Fruit fly (Drosophila melanogaster) whole organism, adult: ENCODE data around the gene CG46464.
A peak's percentile ranks its signal among the peaks of the same experiment; 100 is the strongest.

Experiments
- CG11617 ChIP-seq: fragments of 200-800 bp; sonication (Bioruptor generic); optimal IDR thresholded peaks from 2 replicates; lab custom pipeline; 2017; ENCODE audit warnings: mild to moderate bottlenecking, missing biosample characterization, missing genetic modification reagents, missing genetic modification characterization
- CG12768 ChIP-seq: fragments of 200-800 bp; sonication (Bioruptor generic); optimal IDR thresholded peaks from 2 replicates; lab custom pipeline; 2017; ENCODE audit warnings: missing biosample characterization, missing genetic modification characterization, mild to moderate bottlenecking, moderate library complexity, missing genetic modification reagents
- CG14711 ChIP-seq: fragments of 200-800 bp; sonication (Bioruptor generic); optimal IDR thresholded peaks from 2 replicates; lab custom pipeline; 2018; ENCODE audit warnings: missing biosample characterization, mild to moderate bottlenecking, missing genetic modification characterization, moderate library complexity
- CG1620 ChIP-seq: fragments of 200-800 bp; sonication (Bioruptor generic); optimal IDR thresholded peaks from 2 replicates; lab custom pipeline; 2016; ENCODE audit warnings: missing biosample characterization, missing genetic modification characterization
- CG33017 ChIP-seq: fragments of 200-800 bp; sonication (Bioruptor generic); optimal IDR thresholded peaks from 2 replicates; lab custom pipeline; 2018; ENCODE audit warnings: missing biosample characterization, mild to moderate bottlenecking, missing genetic modification characterization, moderate library complexity
- CG5204 ChIP-seq: fragments of 200-800 bp; sonication (Bioruptor generic); optimal IDR thresholded peaks from 2 replicates; lab custom pipeline; 2016; ENCODE audit warnings: missing biosample characterization, missing genetic modification characterization
- CG7045 ChIP-seq: fragments of 200-800 bp; sonication (Bioruptor generic); optimal IDR thresholded peaks from 2 replicates; lab custom pipeline; 2017; ENCODE audit warnings: missing biosample characterization, mild to moderate bottlenecking, missing genetic modification characterization
- CG7101 ChIP-seq: fragments of 200-800 bp; sonication (Bioruptor generic); optimal IDR thresholded peaks from 2 replicates; lab custom pipeline; 2018; ENCODE audit warnings: missing biosample characterization, mild to moderate bottlenecking, missing genetic modification characterization, moderate library complexity
- Clk ChIP-seq: fragments of 200-800 bp; sonication (Bioruptor generic); optimal IDR thresholded peaks from 2 replicates; lab custom pipeline; 2017; ENCODE audit warnings: missing biosample characterization, missing genetic modification characterization
- Crg-1 ChIP-seq: fragments of 200-800 bp; sonication (Bioruptor generic); optimal IDR thresholded peaks from 2 replicates; lab custom pipeline; 2016; ENCODE audit warnings: missing biosample characterization, missing genetic modification characterization
- Hr96 ChIP-seq: fragments of 200-800 bp; sonication (Bioruptor generic); optimal IDR thresholded peaks from 2 replicates; lab custom pipeline; 2016; ENCODE audit warnings: missing biosample characterization, missing genetic modification characterization
- Mnt ChIP-seq: fragments of 200-800 bp; sonication (Bioruptor generic); optimal IDR thresholded peaks from 2 replicates; lab custom pipeline; 2016; ENCODE audit warnings: missing biosample characterization, mild to moderate bottlenecking, missing genetic modification characterization
- bab1 ChIP-seq: fragments of 200-800 bp; sonication (Bioruptor generic); optimal IDR thresholded peaks from 3 replicates; lab custom pipeline; 2019; ENCODE audit warnings: missing biosample characterization, mild to moderate bottlenecking, missing genetic modification characterization, moderate library complexity
- cic ChIP-seq: fragments of 200-800 bp; sonication (Bioruptor generic); optimal IDR thresholded peaks from 2 replicates; lab custom pipeline; 2017; ENCODE audit warnings: missing biosample characterization, mild to moderate bottlenecking, missing genetic modification characterization, moderate library complexity
- cnc ChIP-seq, 2 experiments: fragments of >200 bp; optimal IDR thresholded peaks; 2 replicates each; lab custom pipeline; 2017
- kay ChIP-seq: fragments of 200-800 bp; sonication (Bioruptor generic); peaks from one replicate; lab custom pipeline; 2016; ENCODE audit warnings: missing biosample characterization, missing genetic modification characterization, borderline replicate concordance
- ovo ChIP-seq: fragments of 200-800 bp; sonication (Bioruptor generic); optimal IDR thresholded peaks from 2 replicates; lab custom pipeline; 2016; ENCODE audit warnings: missing biosample characterization, missing genetic modification characterization
- pad ChIP-seq: fragments of 200-800 bp; sonication (Bioruptor generic); optimal IDR thresholded peaks from 3 replicates; lab custom pipeline; 2017; ENCODE audit warnings: missing biosample characterization, missing genetic modification characterization, mild to moderate bottlenecking, moderate library complexity, missing genetic modification reagents
- tj ChIP-seq: fragments of 200-800 bp; sonication (Bioruptor generic); optimal IDR thresholded peaks from 3 replicates; lab custom pipeline; 2017; ENCODE audit warnings: missing biosample characterization, mild to moderate bottlenecking, missing genetic modification characterization, moderate library complexity
- toe ChIP-seq: fragments of 200-800 bp; sonication (Bioruptor generic); optimal IDR thresholded peaks from 2 replicates; lab custom pipeline; 2016; ENCODE audit warnings: missing biosample characterization, missing genetic modification characterization

Gene CG46464

DNA sequence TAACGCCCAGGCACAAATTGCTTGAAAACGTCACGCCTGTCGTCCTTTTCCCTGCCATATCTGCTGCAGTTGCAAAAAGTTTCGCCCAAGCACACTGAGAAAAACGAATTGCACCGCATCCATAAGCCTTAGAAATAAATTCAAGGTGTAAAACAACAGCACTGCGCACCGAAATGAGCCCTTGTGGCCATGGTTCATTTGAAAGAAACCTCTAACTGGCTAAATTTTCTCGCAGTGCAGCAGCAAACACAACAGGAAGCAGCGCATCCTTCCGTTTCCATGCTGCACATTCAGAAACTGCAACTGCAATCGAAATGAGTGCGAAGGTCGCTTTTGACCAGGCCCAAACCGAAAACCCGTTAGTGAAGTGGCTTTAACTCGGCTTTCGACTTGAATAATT lies 19.4 kb downstream of the CG46464 start:
- no peak for TF ChIP-seq cnc (optimal IDR thresholded peaks at IDR 0.05; lab: Kevin White, UChicago)
- TF ChIP-seq CG12768 (GFP tag; lab: Kevin White, UChicago) = no peak
- TF ChIP-seq CG5204 (GFP tag; lab: Kevin White, UChicago) = no peak
- TF ChIP-seq CG7101 (tag; lab: Kevin White, UChicago) = no peak
- no peak for TF ChIP-seq bab1
- no peak for TF ChIP-seq Crg-1 (GFP tag; lab: Kevin White, UChicago)

DNA sequence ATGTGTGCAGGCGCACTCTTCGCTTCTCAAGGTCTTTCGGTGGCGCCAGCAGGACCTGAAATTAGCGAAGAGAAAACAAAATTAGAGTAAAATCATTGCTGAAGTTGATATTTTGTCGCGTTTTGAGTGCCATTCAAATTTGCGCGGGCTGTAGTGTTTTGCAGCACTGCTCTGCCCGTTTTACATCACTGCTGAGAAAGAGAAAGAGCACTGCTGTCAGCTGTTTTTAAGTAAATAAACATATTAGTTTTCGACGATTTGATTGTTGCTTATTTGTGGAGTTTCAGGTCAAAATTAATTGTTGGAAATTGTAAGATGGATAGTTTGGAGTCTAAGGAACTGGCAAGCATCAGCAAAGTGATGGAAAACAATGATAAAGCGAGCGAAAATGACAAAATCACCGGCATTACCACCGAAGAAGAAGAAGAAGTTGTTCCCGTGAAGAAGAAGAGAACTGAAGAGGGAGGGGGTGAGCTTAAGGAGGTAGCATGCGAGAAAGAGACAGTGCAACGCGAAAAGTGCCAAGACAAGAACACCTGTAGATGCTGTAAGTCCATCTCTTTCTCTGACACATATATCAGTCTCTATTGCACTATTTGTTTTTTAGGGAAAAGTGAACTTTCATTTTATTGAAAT lies 20.4 kb downstream of the CG46464 start, which contains the start of gene ENGase:
TSS of gene ENGase (plus strand) at position 282 of the 636 bp plus-strand sequence.
- TF ChIP-seq bab1 (peak; percentile 6), Crg-1 (GFP tag; lab: Kevin White, UChicago) (peak; percentile 8), CG12768 (GFP tag; lab: Kevin White, UChicago) (no peak), ovo (GFP tag; lab: Kevin White, UChicago) (no peak), Clk (GFP tag; lab: Kevin White, UChicago) (no peak), pad (peak; percentile 38), CG7045 (GFP tag; lab: Kevin White, UChicago) (no peak), CG7101 (tag; lab: Kevin White, UChicago) (no peak), cic (GFP tag; lab: Kevin White, UChicago) (peak; percentile 19), CG33017 (no peak), toe (GFP tag; lab: Kevin White, UChicago) (no peak), CG11617 (GFP tag; lab: Kevin White, UChicago) (no peak), cnc (optimal IDR thresholded peaks at IDR 0.05; lab: Kevin White, UChicago) (no peak), CG1620 (GFP tag; lab: Kevin White, UChicago) (peak; percentile 7), Hr96 (peak; percentile 39), kay (no peak), Mnt (GFP tag; lab: Kevin White, UChicago) (peak; percentile 30), CG14711 (tag; lab: Kevin White, UChicago) (no peak), tj (peak; percentile 2), CG5204 (GFP tag; lab: Kevin White, UChicago) (no peak)

DNA sequence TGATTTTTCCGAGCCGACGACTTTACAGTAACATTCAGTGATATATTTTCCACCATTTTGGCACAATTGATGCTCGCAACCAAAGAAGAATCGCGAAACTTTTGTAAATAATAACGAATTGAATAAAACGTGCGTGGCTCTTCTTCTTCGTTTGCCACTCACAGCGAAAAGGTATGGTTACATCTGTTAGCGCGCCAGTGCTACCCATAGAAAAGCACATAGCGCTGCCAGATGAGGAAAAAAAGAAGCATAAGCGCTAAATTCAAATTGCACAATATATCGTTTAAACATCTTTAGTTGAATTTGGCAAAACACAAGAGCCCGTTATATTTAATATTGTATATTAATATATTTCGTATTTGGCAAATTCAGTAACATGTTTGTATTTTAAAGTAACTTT lies 21.8 kb downstream of the CG46464 start, which contains the start of gene CG8611:
TSS of gene CG8611 (minus strand) at position 159 of the 400 bp plus-strand sequence.
- TF ChIP-seq CG11617 (GFP tag; lab: Kevin White, UChicago) (no peak), Mnt (GFP tag; lab: Kevin White, UChicago) (peak; percentile 92)

DNA sequence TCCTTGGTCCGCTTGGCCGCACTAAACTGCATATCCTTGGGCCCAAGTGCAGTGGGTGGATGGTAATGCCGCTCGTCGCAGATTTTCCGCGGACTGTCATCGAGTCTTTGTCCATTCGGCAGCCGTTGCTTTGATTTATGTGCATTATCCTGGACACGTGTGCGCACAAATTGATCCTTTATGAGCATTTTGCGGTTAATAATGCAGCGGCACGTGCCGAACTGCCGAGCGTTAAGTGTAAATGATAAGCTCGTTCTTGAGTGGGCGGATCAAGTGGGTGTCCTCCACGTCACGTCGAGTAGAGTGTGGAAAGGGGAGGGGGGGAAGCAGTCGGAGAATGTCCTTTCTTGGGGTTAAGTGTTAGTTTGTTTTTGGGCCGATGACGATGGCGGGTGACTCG lies 36.1 kb downstream of the CG46464 start:
- TF ChIP-seq kay (no peak), cnc (optimal IDR thresholded peaks at IDR 0.05; lab: Kevin White, UChicago) (no peak), tj (no peak), Mnt (GFP tag; lab: Kevin White, UChicago) (no peak), bab1 (no peak), CG7101 (tag; lab: Kevin White, UChicago) (no peak)

DNA sequence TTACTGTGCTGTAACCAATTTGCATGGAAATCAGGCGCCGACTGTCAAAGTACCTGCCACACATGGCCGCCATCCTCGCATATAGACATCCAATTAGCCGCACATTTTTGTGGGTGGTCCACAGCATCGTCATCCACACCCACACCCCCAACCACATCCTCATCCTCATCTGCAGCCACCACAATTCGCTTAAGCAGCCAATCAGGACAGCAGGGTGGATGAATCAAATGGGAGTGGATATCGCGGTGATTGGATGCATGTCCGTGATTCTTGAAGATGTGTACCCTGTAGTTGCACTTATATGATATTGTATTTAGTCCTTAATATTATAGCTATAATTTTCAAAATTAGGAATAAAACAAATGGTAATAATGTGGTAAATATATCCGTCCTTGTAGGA lies 38.9 kb downstream of the CG46464 start:
- TF ChIP-seq bab1 (no peak), Mnt (GFP tag; lab: Kevin White, UChicago) (no peak), Clk (GFP tag; lab: Kevin White, UChicago) (no peak)

DNA sequence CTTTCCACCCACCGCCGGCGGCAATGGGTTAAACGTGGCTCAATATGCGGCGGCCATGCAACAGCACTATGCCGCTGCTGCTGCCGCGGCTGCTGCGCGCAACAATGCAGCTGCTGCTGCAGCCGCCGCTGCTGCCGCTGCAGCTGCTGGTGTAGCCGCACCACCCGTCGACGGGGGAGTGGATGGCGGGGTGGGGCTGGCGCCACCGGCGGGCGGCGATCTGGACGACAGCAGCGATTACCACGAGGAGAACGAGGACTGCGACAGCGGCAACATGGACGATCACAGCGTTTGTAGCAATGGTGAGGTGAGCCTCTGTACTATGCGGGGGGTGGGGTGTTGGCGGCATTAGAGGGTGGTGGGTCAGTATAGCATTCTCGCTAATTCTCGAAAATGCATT lies 45.6 kb downstream of the CG46464 start:
- TF ChIP-seq pad (no peak), Crg-1 (GFP tag; lab: Kevin White, UChicago) (no peak), CG5204 (GFP tag; lab: Kevin White, UChicago) (no peak), CG1620 (GFP tag; lab: Kevin White, UChicago) (no peak), cic (GFP tag; lab: Kevin White, UChicago) (no peak), Hr96 (no peak), CG7045 (GFP tag; lab: Kevin White, UChicago) (no peak), CG14711 (tag; lab: Kevin White, UChicago) (no peak), CG7101 (tag; lab: Kevin White, UChicago) (no peak), toe (GFP tag; lab: Kevin White, UChicago) (no peak), cnc (optimal IDR thresholded peaks at IDR 0.05; lab: Kevin White, UChicago) (no peak), bab1 (no peak), CG33017 (no peak), Mnt (GFP tag; lab: Kevin White, UChicago) (no peak), kay (no peak), Clk (GFP tag; lab: Kevin White, UChicago) (no peak), ovo (GFP tag; lab: Kevin White, UChicago) (no peak), CG11617 (GFP tag; lab: Kevin White, UChicago) (no peak), CG12768 (GFP tag; lab: Kevin White, UChicago) (no peak), tj (no peak)

DNA sequence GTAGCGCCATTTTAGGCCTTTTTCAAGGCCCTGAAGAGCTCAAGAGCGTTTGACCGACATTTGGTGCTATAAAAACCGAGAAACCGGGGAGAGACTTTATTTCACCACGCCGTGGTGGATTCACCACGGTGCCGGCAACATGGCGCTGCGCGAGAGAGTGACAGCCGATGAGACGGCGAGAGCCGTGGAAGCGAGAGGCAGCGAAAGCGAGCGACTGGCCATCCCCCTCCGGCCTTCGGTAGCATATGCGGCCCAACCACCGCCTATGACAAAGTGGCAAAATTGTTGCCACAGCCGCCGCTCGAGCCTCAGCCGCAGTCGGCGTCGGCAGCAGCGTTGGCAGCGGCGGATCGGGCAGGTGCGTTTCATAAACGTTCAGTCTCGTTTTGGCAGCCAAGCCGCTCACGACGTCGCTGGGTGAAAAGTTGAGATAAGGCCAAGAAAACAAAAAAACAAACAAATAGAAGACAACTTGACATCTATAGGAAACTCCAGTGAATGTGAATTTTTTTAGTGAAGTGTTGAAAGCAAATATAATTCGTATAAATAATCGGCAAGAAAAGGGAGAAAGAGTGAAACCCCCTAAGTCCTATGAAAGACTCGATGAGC lies 46.6 kb downstream of the CG46464 start, which contains the start of gene B-H1:
TSS of gene B-H1 (plus strand) at position 376 of the 609 bp plus-strand sequence.
- TF ChIP-seq bab1 (no peak), Mnt (GFP tag; lab: Kevin White, UChicago) (no peak), Crg-1 (GFP tag; lab: Kevin White, UChicago) (no peak), CG12768 (GFP tag; lab: Kevin White, UChicago) (no peak), CG7045 (GFP tag; lab: Kevin White, UChicago) (no peak), pad (no peak), CG1620 (GFP tag; lab: Kevin White, UChicago) (no peak), Hr96 (no peak), CG11617 (GFP tag; lab: Kevin White, UChicago) (no peak), toe (GFP tag; lab: Kevin White, UChicago) (no peak), tj (no peak), Clk (GFP tag; lab: Kevin White, UChicago) (no peak), CG5204 (GFP tag; lab: Kevin White, UChicago) (no peak), CG7101 (tag; lab: Kevin White, UChicago) (no peak), CG14711 (tag; lab: Kevin White, UChicago) (no peak), cic (GFP tag; lab: Kevin White, UChicago) (no peak), CG33017 (no peak)
